Worm (Caenorhabditis elegans): ENCODE results near the gene F40G9.6.

DNA sequence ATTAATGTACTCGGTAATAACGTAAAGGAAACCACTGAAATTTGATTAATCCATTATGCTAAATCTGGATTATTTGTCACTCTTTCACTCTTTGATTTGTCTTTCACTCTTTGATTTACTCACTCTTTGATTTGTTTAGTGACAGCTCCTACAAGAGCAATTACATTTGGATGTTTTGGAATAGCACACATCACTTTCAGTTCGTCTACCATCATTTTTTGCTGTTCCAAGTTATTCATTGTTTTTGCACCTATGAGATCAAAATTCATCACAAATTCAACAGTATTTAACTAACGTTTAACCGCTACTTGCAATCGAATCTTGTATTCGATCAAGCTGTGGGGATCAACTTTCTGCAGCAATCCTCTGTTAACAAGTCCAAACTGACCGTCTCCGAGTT lies 30.2 kb upstream of the F40G9.6 start:
- TF ChIP-seq ceh-16 (tag; optimal IDR thresholded peaks at IDR 0.05) (no peak), snpc-4 (tag; optimal IDR thresholded peaks at IDR 0.05) (no peak), nhr-76 (tag; optimal IDR thresholded peaks at IDR 0.05) (no peak), aly-2 (tag; optimal IDR thresholded peaks at IDR 0.05) (no peak), unc-62 (GFP tag; optimal IDR thresholded peaks at IDR 0.05) (no peak), hmg-11 (tag; optimal IDR thresholded peaks at IDR 0.05) (no peak), skn-1 (tag; optimal IDR thresholded peaks at IDR 0.05) (no peak), ztf-11 (tag; optimal IDR thresholded peaks at IDR 0.05) (no peak), egl-27 (tag; optimal IDR thresholded peaks at IDR 0.05) (no peak)
